Worm (Caenorhabditis elegans) whole organism, L1 larva: ENCODE measurements around the gene miz-1.

ENCODE experiments used
- C04F5.9 ChIP-seq: sonication (generic microtip); optimal IDR thresholded peaks from 2 replicates; lab custom pipeline; 2016; ENCODE audit warnings: missing genetic modification characterization, missing compliant biosample characterization
- C16A3.4 ChIP-seq: fragments of 150-350 bp; optimal IDR thresholded peaks from 2 replicates; lab custom pipeline; 2014; ENCODE audit warnings: missing biosample characterization, missing genetic modification characterization
- ama-1 ChIP-seq: fragments of 150-350 bp; optimal IDR thresholded peaks from 2 replicates; lab custom pipeline; 2014
- blmp-1 ChIP-seq: fragments of 150-350 bp; optimal IDR thresholded peaks from 2 replicates; lab custom pipeline; 2014; ENCODE audit warnings: missing biosample characterization, missing genetic modification characterization
- ceh-8 ChIP-seq: fragments of 200-800 bp; sonication (Bioruptor generic); optimal IDR thresholded peaks from 2 replicates; lab custom pipeline; 2018; ENCODE audit warnings: mild to moderate bottlenecking, missing genetic modification characterization, moderate library complexity, missing compliant biosample characterization
- ceh-82 ChIP-seq, 3 experiments: fragments of 150-350 bp in 1 of 3; sonication (generic microtip) in 2 of 3; optimal IDR thresholded peaks; 2 replicates each; lab custom pipeline; 2014 to 2017; ENCODE audit warnings: missing biosample characterization in 3 of 3, missing genetic modification characterization in 3 of 3
- ces-1 ChIP-seq: fragments of 150-350 bp; optimal IDR thresholded peaks from 2 replicates; lab custom pipeline; 2014; ENCODE audit warnings: missing biosample characterization, missing genetic modification reagents, missing genetic modification characterization
- dsc-1 ChIP-seq: sonication (generic microtip); optimal IDR thresholded peaks from 2 replicates; lab custom pipeline; 2016; ENCODE audit warnings: mild to moderate bottlenecking, missing genetic modification characterization, missing compliant biosample characterization
- efl-1 ChIP-seq, 4 experiments: fragments of 150-350 bp; optimal IDR thresholded peaks in 3 of 4; peaks in 1 of 4; 1 replicate in 1 of 4; 2 replicates in 3 of 4; lab custom pipeline; 2014; ENCODE audit warnings: missing biosample characterization in 2 of 4, missing genetic modification characterization in 2 of 4, missing genetic modification reagents in 2 of 4
- ets-5 ChIP-seq: fragments of 200-800 bp; sonication (Bioruptor generic); IDR thresholded peaks from 2 replicates; pipeline ENCODE4 v1.3.6; 2022; ENCODE audit warnings: missing genetic modification characterization, missing compliant biosample characterization
- fkh-10 ChIP-seq: sonication (generic microtip); optimal IDR thresholded peaks from 2 replicates; lab custom pipeline; 2017; ENCODE audit warnings: missing biosample characterization, missing genetic modification reagents, missing genetic modification characterization
- fkh-4 ChIP-seq: sonication (generic microtip); optimal IDR thresholded peaks from 2 replicates; lab custom pipeline; 2016; ENCODE audit warnings: missing compliant biosample characterization, missing genetic modification characterization, borderline replicate concordance
- fkh-8 ChIP-seq: sonication (generic microtip); optimal IDR thresholded peaks from 2 replicates; lab custom pipeline; 2016; ENCODE audit warnings: mild to moderate bottlenecking, missing genetic modification characterization, missing compliant biosample characterization
- fos-1 ChIP-seq: fragments of 150-350 bp; optimal IDR thresholded peaks from 2 replicates; lab custom pipeline; 2014; ENCODE audit warnings: missing biosample characterization, missing genetic modification characterization
- grh-1 ChIP-seq: fragments of 200-800 bp; sonication (Bioruptor generic); IDR thresholded peaks from 2 replicates; pipeline ENCODE4 v1.3.6; 2022; ENCODE audit warnings: missing genetic modification reagents, missing genetic modification characterization, missing compliant biosample characterization
- hpl-2 ChIP-seq: fragments of 150-350 bp; optimal IDR thresholded peaks from 2 replicates; lab custom pipeline; 2014; ENCODE audit warnings: missing biosample characterization, missing genetic modification reagents, missing genetic modification characterization
- irx-1 ChIP-seq: sonication (generic microtip); optimal IDR thresholded peaks from 2 replicates; lab custom pipeline; 2016; ENCODE audit warnings: missing genetic modification characterization, missing compliant biosample characterization
- isw-1 ChIP-seq: fragments of 200-800 bp; sonication (Bioruptor generic); IDR thresholded peaks from 2 replicates; pipeline ENCODE4 v1.3.6; 2022; ENCODE audit warnings: missing genetic modification characterization, missing compliant biosample characterization
- lin-13 ChIP-seq: fragments of 150-350 bp; optimal IDR thresholded peaks from 2 replicates; lab custom pipeline; 2014; ENCODE audit warnings: missing biosample characterization, missing genetic modification reagents, missing genetic modification characterization
- lin-14 ChIP-seq: fragments of 200-800 bp; sonication (Bioruptor generic); optimal IDR thresholded peaks from 2 replicates; lab custom pipeline; 2018; ENCODE audit warnings: mild to moderate bottlenecking, missing genetic modification characterization, moderate library complexity, missing compliant biosample characterization
- lin-15B ChIP-seq: fragments of 150-350 bp; sonication (generic microtip); optimal IDR thresholded peaks from 3 replicates; lab custom pipeline; 2014; ENCODE audit warnings: missing biosample characterization, missing genetic modification characterization
- lin-39 ChIP-seq: fragments of 150-350 bp; optimal IDR thresholded peaks from 2 replicates; lab custom pipeline; 2014; ENCODE audit warnings: missing biosample characterization, missing genetic modification reagents, missing genetic modification characterization
- lir-3 ChIP-seq: sonication (generic microtip); optimal IDR thresholded peaks from 2 replicates; lab custom pipeline; 2016; ENCODE audit warnings: mild to moderate bottlenecking, missing genetic modification characterization, moderate library complexity, missing compliant biosample characterization; ENCODE audit not compliant: poor library complexity
- mef-2 ChIP-seq: fragments of 150-350 bp; optimal IDR thresholded peaks from 2 replicates; lab custom pipeline; 2014; ENCODE audit warnings: missing biosample characterization, missing genetic modification characterization
- nhr-11 ChIP-seq: fragments of 150-350 bp; optimal IDR thresholded peaks from 2 replicates; lab custom pipeline; 2014; ENCODE audit warnings: missing biosample characterization, missing genetic modification characterization
- nhr-19 ChIP-seq: fragments of 200-800 bp; sonication (Bioruptor generic); conservative IDR thresholded peaks from 2 replicates; pipeline ENCODE4 v1.3.6; 2022; ENCODE audit warnings: missing genetic modification characterization, missing compliant biosample characterization
- nhr-20 ChIP-seq: sonication (generic microtip); optimal IDR thresholded peaks from 2 replicates; lab custom pipeline; 2016; ENCODE audit warnings: mild to moderate bottlenecking, missing genetic modification characterization, missing compliant biosample characterization
- nhr-28 ChIP-seq: fragments of 150-350 bp; optimal IDR thresholded peaks from 2 replicates; lab custom pipeline; 2014; ENCODE audit warnings: missing biosample characterization, missing genetic modification characterization
- nhr-76 ChIP-seq: sonication (generic microtip); optimal IDR thresholded peaks from 2 replicates; lab custom pipeline; 2017; ENCODE audit warnings: missing biosample characterization, missing genetic modification characterization
- nhr-77 ChIP-seq: fragments of 150-350 bp; optimal IDR thresholded peaks from 2 replicates; lab custom pipeline; 2014; ENCODE audit warnings: missing biosample characterization, missing genetic modification characterization
- nhr-84 ChIP-seq: sonication (generic microtip); optimal IDR thresholded peaks from 2 replicates; lab custom pipeline; 2017; ENCODE audit warnings: missing biosample characterization, missing genetic modification characterization
- nhr-85 ChIP-seq: sonication (generic microtip); peaks from one replicate; lab custom pipeline; 2016; ENCODE audit warnings: missing genetic modification characterization, inconsistent platforms, missing compliant biosample characterization
- pag-3 ChIP-seq: sonication (generic microtip); optimal IDR thresholded peaks from 2 replicates; lab custom pipeline; 2017; ENCODE audit warnings: missing genetic modification characterization, mild to moderate bottlenecking, missing compliant biosample characterization, antibody characterized with exemption, borderline replicate concordance; ENCODE audit not compliant: insufficient read depth
- pqm-1 ChIP-seq: sonication (generic microtip); optimal IDR thresholded peaks from 3 replicates; lab custom pipeline; 2017; ENCODE audit warnings: missing biosample characterization, missing genetic modification characterization
- skn-1 ChIP-seq: fragments of 150-350 bp; optimal IDR thresholded peaks from 2 replicates; lab custom pipeline; 2014; ENCODE audit warnings: missing biosample characterization, missing genetic modification characterization
- snpc-4 ChIP-seq: fragments of 150-350 bp; optimal IDR thresholded peaks from 2 replicates; lab custom pipeline; 2014; ENCODE audit warnings: missing biosample characterization, missing genetic modification characterization
- sptf-1 ChIP-seq: fragments of 150-350 bp; optimal IDR thresholded peaks from 2 replicates; lab custom pipeline; 2014; ENCODE audit warnings: missing biosample characterization, missing genetic modification characterization
- sup-37 ChIP-seq: fragments of 200-800 bp; sonication (Bioruptor generic); optimal IDR thresholded peaks from 2 replicates; lab custom pipeline; 2018; ENCODE audit warnings: mild to moderate bottlenecking, missing genetic modification characterization, missing compliant biosample characterization
- tbx-2 ChIP-seq: sonication (generic microtip); optimal IDR thresholded peaks from 2 replicates; lab custom pipeline; 2016; ENCODE audit warnings: missing genetic modification characterization, missing compliant biosample characterization
- tlp-1 ChIP-seq: fragments of 150-350 bp; optimal IDR thresholded peaks from 2 replicates; lab custom pipeline; 2014; ENCODE audit warnings: missing biosample characterization, missing genetic modification characterization
- unc-130 ChIP-seq: fragments of 150-350 bp; optimal IDR thresholded peaks from 2 replicates; lab custom pipeline; 2017; ENCODE audit warnings: missing biosample characterization, missing genetic modification characterization, inconsistent platforms
- unc-62 ChIP-seq: fragments of 150-350 bp; optimal IDR thresholded peaks from 2 replicates; lab custom pipeline; 2014; ENCODE audit warnings: missing biosample characterization, missing genetic modification reagents, missing genetic modification characterization
- unc-98 ChIP-seq: fragments of 200-800 bp; sonication (Bioruptor generic); IDR thresholded peaks from 2 replicates; pipeline ENCODE4 v1.3.6; 2022; ENCODE audit warnings: missing genetic modification characterization, missing compliant biosample characterization
- xbp-1 ChIP-seq: sonication (generic microtip); optimal IDR thresholded peaks from 2 replicates; lab custom pipeline; 2016; ENCODE audit warnings: missing genetic modification characterization, missing compliant biosample characterization
- zag-1 ChIP-seq: fragments of 150-350 bp; optimal IDR thresholded peaks from 2 replicates; lab custom pipeline; 2014; ENCODE audit warnings: missing biosample characterization, missing genetic modification characterization
- zip-4 ChIP-seq: fragments of 200-800 bp; sonication (Bioruptor generic); optimal IDR thresholded peaks from 2 replicates; lab custom pipeline; 2018; ENCODE audit warnings: mild to moderate bottlenecking, missing genetic modification characterization, moderate library complexity, missing compliant biosample characterization

The miz-1 gene

ce11 chrIV:10821672-10822304 is 9.6 kb downstream of the miz-1 start (continued):
- peak; percentile 89 for TF ChIP-seq nhr-20 (tag; lab: Kevin White, UChicago)
- no peak for TF ChIP-seq hpl-2 (GFP tag; lab: Kevin White, UChicago)
- peak; percentile 70 for TF ChIP-seq nhr-19 (GFP tag; lab: Robert Waterston, UW)
- peak; percentile 67 for TF ChIP-seq zag-1
- peak; percentile 70 to 74 for TF ChIP-seq efl-1 (optimal IDR thresholded peaks at IDR 0.05; lab: Kevin White, UChicago)
- TF ChIP-seq efl-1 (GFP tag; optimal IDR thresholded peaks at IDR 0.05 in 1 of 2; lab: Kevin White, UChicago), result peak; percentile 42 to 90
- peak; percentile 16 for TF ChIP-seq dsc-1 (tag; lab: Kevin White, UChicago)
- peak; percentile 41 for TF ChIP-seq ceh-8
- TF ChIP-seq unc-98 (GFP tag; lab: Robert Waterston, UW), result no peak
- peak; percentile 20 for TF ChIP-seq sup-37 (GFP tag; lab: Kevin White, UChicago)
- no peak for TF ChIP-seq unc-62 (GFP tag; lab: Kevin White, UChicago)
- TF ChIP-seq zip-4 (GFP tag; lab: Kevin White, UChicago), result no peak
- peak; percentile 92 for TF ChIP-seq nhr-85 (tag; lab: Kevin White, UChicago)
- TF ChIP-seq nhr-11 (tag; lab: Kevin White, UChicago), result peak; percentile 12
- peak; percentile 52 for TF ChIP-seq snpc-4 (tag; lab: Kevin White, UChicago)
- no peak for TF ChIP-seq C04F5.9 (tag; lab: Kevin White, UChicago)
- TF ChIP-seq sptf-1 (tag; lab: Kevin White, UChicago), result no peak
- no peak for TF ChIP-seq nhr-76 (tag; lab: Kevin White, UChicago)
- TF ChIP-seq lin-14 (GFP tag; lab: Kevin White, UChicago), result peak; percentile 93
- TF ChIP-seq xbp-1, result peak; percentile 63
- peak; percentile 79 for TF ChIP-seq unc-130 (tag; lab: Kevin White, UChicago)
- TF ChIP-seq ets-5 (GFP tag; lab: Robert Waterston, UW), result no peak
- TF ChIP-seq isw-1, result peak; percentile 39
- TF ChIP-seq fos-1 (tag; lab: Kevin White, UChicago), result peak; percentile 86
- TF ChIP-seq fkh-10 (GFP tag; lab: Kevin White, UChicago), result peak; percentile 85
- TF ChIP-seq blmp-1, result peak; percentile 97
- TF ChIP-seq tlp-1 (tag; lab: Kevin White, UChicago), result no peak
- no peak for TF ChIP-seq nhr-84 (tag; lab: Kevin White, UChicago)
- no peak for TF ChIP-seq lin-15B (tag; lab: Kevin White, UChicago)
- TF ChIP-seq fkh-4 (tag; lab: Kevin White, UChicago), result no peak
- TF ChIP-seq pag-3 (tag; lab: Kevin White, UChicago), result no peak
- TF ChIP-seq mef-2 (tag; lab: Kevin White, UChicago), result no peak
- peak; percentile 83 for TF ChIP-seq lin-13
- TF ChIP-seq, all 84 proteins: peak for 50

ce11 chrIV:10825383-10825782 is 13.2 kb downstream of the miz-1 start:
- TF ChIP-seq pag-3 (tag; lab: Kevin White, UChicago), result no peak

ce11 chrIV:10826029-10826428 is 13.8 kb downstream of the miz-1 start:
- TF ChIP-seq xbp-1 (no peak), C16A3.4 (tag; lab: Kevin White, UChicago) (no peak), lin-39 (tag; lab: Kevin White, UChicago) (no peak)
- TF ChIP-seq, all 84 proteins: peak for 0

- TF ChIP-seq ceh-82 (tag; optimal IDR thresholded peaks at IDR 0.05; lab: Kevin White, UChicago) (no peak), sptf-1 (tag; lab: Kevin White, UChicago) (no peak), nhr-28 (tag; lab: Kevin White, UChicago) (no peak), hpl-2 (GFP tag; lab: Kevin White, UChicago) (no peak), pqm-1 (tag; lab: Kevin White, UChicago) (no peak), tlp-1 (tag; lab: Kevin White, UChicago) (no peak), pag-3 (tag; lab: Kevin White, UChicago) (no peak), grh-1 (GFP tag; lab: Robert Waterston, UW) (no peak), fkh-8 (tag; lab: Kevin White, UChicago) (no peak), irx-1 (no peak), snpc-4 (tag; lab: Kevin White, UChicago) (no peak), skn-1 (tag; lab: Kevin White, UChicago) (no peak), ces-1 (GFP tag; lab: Kevin White, UChicago) (no peak), ama-1 (no peak), mef-2 (tag; lab: Kevin White, UChicago) (no peak), nhr-77 (no peak), lir-3 (tag; lab: Kevin White, UChicago) (no peak), tbx-2 (no peak), nhr-84 (tag; lab: Kevin White, UChicago) (no peak)
Observed at ce11 chrIV:10828049-10828448, 15.8 kb downstream of the miz-1 start, which contains the start of gene npax-3. npax-3 (minus strand) TSS chrIV:10828149.
